Fruit fly (Drosophila melanogaster) whole organism, embryonic: ENCODE data around the gene Tbca.

Experiments
- CG10267 ChIP-seq: fragments of 200-800 bp; sonication (Bioruptor generic); optimal IDR thresholded peaks from 2 replicates; lab custom pipeline; 2018; ENCODE audit warnings: missing biosample characterization, mild to moderate bottlenecking, missing genetic modification characterization, moderate library complexity
- CG11398 ChIP-seq: fragments of 200-800 bp; sonication (Bioruptor generic); optimal IDR thresholded peaks from 2 replicates; lab custom pipeline; 2016; ENCODE audit warnings: missing biosample characterization, missing genetic modification characterization
- CG13296 ChIP-seq: fragments of 200-800 bp; sonication (Bioruptor generic); optimal IDR thresholded peaks from 3 replicates; lab custom pipeline; 2018; ENCODE audit warnings: missing biosample characterization, mild to moderate bottlenecking, missing genetic modification characterization
- CG15696 ChIP-seq: fragments of 200-800 bp; sonication (Bioruptor generic); optimal IDR thresholded peaks from 2 replicates; lab custom pipeline; 2019; ENCODE audit warnings: missing biosample characterization, mild to moderate bottlenecking, missing genetic modification characterization, moderate library complexity
- CG16813 ChIP-seq: fragments of 200-800 bp; sonication (Bioruptor generic); IDR thresholded peaks from 3 replicates; pipeline ENCODE4 v1.3.6; 2022; ENCODE audit warnings: missing biosample characterization, missing genetic modification characterization; ENCODE audit not compliant: partially characterized antibody
- CG31388 ChIP-seq: fragments of 200-800 bp; sonication (Bioruptor generic); optimal IDR thresholded peaks from 2 replicates; lab custom pipeline; 2016; ENCODE audit warnings: missing biosample characterization, missing genetic modification characterization
- CG33557 ChIP-seq: fragments of 200-800 bp; sonication (Bioruptor generic); optimal IDR thresholded peaks from 2 replicates; lab custom pipeline; 2019; ENCODE audit warnings: missing biosample characterization, mild to moderate bottlenecking, missing genetic modification characterization, moderate library complexity
- CG34422 ChIP-seq: fragments of 200-800 bp; sonication (Bioruptor generic); IDR thresholded peaks from 3 replicates; pipeline ENCODE4 v1.3.6; 2022; ENCODE audit warnings: missing biosample characterization, missing genetic modification characterization
- CG3847 ChIP-seq: fragments of 200-800 bp; sonication (Bioruptor generic); IDR thresholded peaks from 2 replicates; pipeline ENCODE4 v1.3.6; 2022; ENCODE audit warnings: missing biosample characterization, missing genetic modification characterization
- CG4360 ChIP-seq: fragments of 200-800 bp; sonication (Bioruptor generic); IDR thresholded peaks from 2 replicates; pipeline ENCODE4 v1.3.6; 2022; ENCODE audit warnings: missing biosample characterization, missing genetic modification characterization
- CG5180 ChIP-seq: fragments of 200-800 bp; sonication (Bioruptor generic); optimal IDR thresholded peaks from 3 replicates; lab custom pipeline; 2017; ENCODE audit warnings: missing biosample characterization, missing genetic modification characterization, mild to moderate bottlenecking, moderate library complexity, missing genetic modification reagents
- CG6791 ChIP-seq: fragments of 200-800 bp; sonication (Bioruptor generic); IDR thresholded peaks from 3 replicates; pipeline ENCODE4 v1.3.6; 2022; ENCODE audit warnings: missing biosample characterization, missing genetic modification characterization; ENCODE audit not compliant: partially characterized antibody
- CG9797 ChIP-seq: fragments of 200-800 bp; sonication (Bioruptor generic); optimal IDR thresholded peaks from 3 replicates; lab custom pipeline; 2018; ENCODE audit warnings: missing biosample characterization, mild to moderate bottlenecking, missing genetic modification characterization
- CoRest ChIP-seq: fragments of 200-800 bp; sonication (Bioruptor generic); optimal IDR thresholded peaks from 3 replicates; lab custom pipeline; 2018; ENCODE audit warnings: missing biosample characterization, mild to moderate bottlenecking, missing genetic modification characterization, moderate library complexity
- Deaf1 ChIP-seq: fragments of 200-800 bp; optimal IDR thresholded peaks from 3 replicates; lab custom pipeline; 2019; ENCODE audit warnings: missing biosample characterization, mild to moderate bottlenecking, missing genetic modification characterization, moderate library complexity
- Dek ChIP-seq: fragments of 200-800 bp; sonication (Bioruptor generic); optimal IDR thresholded peaks from 3 replicates; lab custom pipeline; 2019; ENCODE audit warnings: missing biosample characterization, mild to moderate bottlenecking, missing genetic modification characterization, moderate library complexity
- Drgx ChIP-seq: fragments of 200-800 bp; sonication (Bioruptor generic); IDR thresholded peaks from 2 replicates; pipeline ENCODE4 v1.3.6; 2022; ENCODE audit warnings: missing biosample characterization, missing genetic modification characterization
- HLH4C ChIP-seq: fragments of 200-800 bp; sonication (Bioruptor generic); IDR thresholded peaks from 3 replicates; pipeline ENCODE4 v1.3.6; 2022; ENCODE audit warnings: missing biosample characterization, missing genetic modification characterization; ENCODE audit not compliant: partially characterized antibody
- HLH54F ChIP-seq: fragments of 200-800 bp; sonication (Bioruptor generic); optimal IDR thresholded peaks from 3 replicates; lab custom pipeline; 2016; ENCODE audit warnings: missing biosample characterization, missing genetic modification characterization
- Hsf ChIP-seq: fragments of 200-800 bp; sonication (Bioruptor generic); optimal IDR thresholded peaks from 3 replicates; lab custom pipeline; 2016; ENCODE audit warnings: missing biosample characterization, missing genetic modification characterization
- Lim3 ChIP-seq: fragments of 200-800 bp; sonication (Bioruptor generic); IDR thresholded peaks from 2 replicates; pipeline ENCODE4 v1.3.6; 2022; ENCODE audit warnings: missing biosample characterization, missing genetic modification characterization
- Myb ChIP-seq: fragments of 200-800 bp; sonication (Bioruptor generic); optimal IDR thresholded peaks from 2 replicates; lab custom pipeline; 2016; ENCODE audit warnings: missing biosample characterization, missing genetic modification characterization
- Pdp1 ChIP-seq, 2 experiments: fragments of 200-800 bp; sonication (Bioruptor generic); optimal IDR thresholded peaks; 3 replicates each; lab custom pipeline; 2016; ENCODE audit warnings: missing biosample characterization in 2 of 2, missing genetic modification characterization in 2 of 2, mild to moderate bottlenecking in 1 of 2, moderate library complexity in 1 of 2
- ash1 ChIP-seq: fragments of 200-800 bp; sonication (Bioruptor generic); optimal IDR thresholded peaks from 2 replicates; lab custom pipeline; 2018; ENCODE audit warnings: missing biosample characterization, mild to moderate bottlenecking, missing genetic modification characterization
- ato ChIP-seq: fragments of 200-800 bp; sonication (Bioruptor generic); IDR thresholded peaks from 2 replicates; pipeline ENCODE4 v1.3.6; 2022; ENCODE audit warnings: missing biosample characterization, missing genetic modification characterization; ENCODE audit not compliant: partially characterized antibody
- bsh ChIP-seq, 2 experiments: fragments of 200-800 bp; sonication (Bioruptor generic); optimal IDR thresholded peaks; 2 replicates each; lab custom pipeline; 2017 to 2018; ENCODE audit warnings: mild to moderate bottlenecking in 2 of 2, missing biosample characterization in 2 of 2, missing genetic modification characterization in 2 of 2, moderate library complexity in 1 of 2
- btn ChIP-seq: fragments of 200-800 bp; sonication (Bioruptor generic); optimal IDR thresholded peaks from 2 replicates; lab custom pipeline; 2016; ENCODE audit warnings: missing biosample characterization, missing genetic modification characterization
- croc ChIP-seq: fragments of 200-800 bp; sonication (Bioruptor generic); conservative IDR thresholded peaks from 3 replicates; pipeline ENCODE4 v1.3.6; 2022; ENCODE audit warnings: missing biosample characterization, missing genetic modification characterization
- dpn ChIP-seq, 2 experiments: fragments of 200-800 bp; sonication (Bioruptor generic); optimal IDR thresholded peaks; 3 replicates each; lab custom pipeline; 2016; ENCODE audit warnings: missing biosample characterization in 2 of 2, missing genetic modification characterization in 2 of 2
- gcm2 ChIP-seq: fragments of 200-800 bp; sonication (Bioruptor generic); optimal IDR thresholded peaks from 2 replicates; lab custom pipeline; 2016; ENCODE audit warnings: missing biosample characterization, missing genetic modification characterization
- jing ChIP-seq: fragments of 200-800 bp; sonication (Bioruptor generic); optimal IDR thresholded peaks from 2 replicates; lab custom pipeline; 2018; ENCODE audit warnings: missing biosample characterization, mild to moderate bottlenecking, missing genetic modification characterization
- kah ChIP-seq: fragments of 200-800 bp; sonication (Bioruptor generic); optimal IDR thresholded peaks from 2 replicates; lab custom pipeline; 2018; ENCODE audit warnings: missing biosample characterization, mild to moderate bottlenecking, missing genetic modification characterization
- rib ChIP-seq: fragments of 200-800 bp; sonication (Bioruptor generic); IDR thresholded peaks from 2 replicates; pipeline ENCODE4 v1.3.6; 2022; ENCODE audit warnings: missing biosample characterization, missing genetic modification characterization
- scrt ChIP-seq: fragments of 200-800 bp; sonication (Bioruptor generic); optimal IDR thresholded peaks from 2 replicates; lab custom pipeline; 2018; ENCODE audit warnings: missing biosample characterization, mild to moderate bottlenecking, missing genetic modification characterization, moderate library complexity
- sisA ChIP-seq: fragments of 200-800 bp; sonication (Bioruptor generic); IDR thresholded peaks from 2 replicates; pipeline ENCODE4 v1.3.6; 2022; ENCODE audit warnings: missing biosample characterization, missing genetic modification characterization
- stwl ChIP-seq: fragments of 200-800 bp; sonication (Bioruptor generic); optimal IDR thresholded peaks from 3 replicates; lab custom pipeline; 2018; ENCODE audit warnings: missing biosample characterization, mild to moderate bottlenecking, missing genetic modification characterization, moderate library complexity
- sug ChIP-seq: fragments of 200-800 bp; optimal IDR thresholded peaks from 2 replicates; lab custom pipeline; 2019; ENCODE audit warnings: missing biosample characterization, mild to moderate bottlenecking, missing genetic modification characterization, moderate library complexity
- tna ChIP-seq: fragments of 200-800 bp; sonication (Bioruptor generic); IDR thresholded peaks from 2 replicates; pipeline ENCODE4 v1.3.6; 2022; ENCODE audit warnings: missing biosample characterization, missing genetic modification characterization; ENCODE audit not compliant: partially characterized antibody
- toy ChIP-seq: fragments of 200-800 bp; sonication (Bioruptor generic); IDR thresholded peaks from 2 replicates; pipeline ENCODE4 v1.3.6; 2022; ENCODE audit warnings: missing biosample characterization, missing genetic modification characterization
- vnd ChIP-seq: fragments of 200-800 bp; sonication (Bioruptor generic); IDR thresholded peaks from 3 replicates; pipeline ENCODE4 v1.3.6; 2022; ENCODE audit warnings: missing biosample characterization, missing genetic modification characterization; ENCODE audit not compliant: partially characterized antibody
- z ChIP-seq: fragments of 200-800 bp; sonication (Bioruptor generic); IDR thresholded peaks from 3 replicates; pipeline ENCODE4 v1.3.6; 2022; ENCODE audit warnings: missing biosample characterization, missing genetic modification characterization
- zf30C ChIP-seq: fragments of 200-800 bp; sonication (Bioruptor generic); optimal IDR thresholded peaks from 3 replicates; lab custom pipeline; 2018; ENCODE audit warnings: missing biosample characterization, mild to moderate bottlenecking, missing genetic modification characterization

Tbca gene

dm6 chr3R:31764672-31765071 lies 21.4 kb downstream of the Tbca start, which contains the start of gene CG2150:
Gene CG2150 (minus strand): TSS chr3R:31764772.
- TF ChIP-seq Myb (no peak), CG4360 (no peak), jing (GFP tag; lab: Kevin White, UChicago) (no peak), CG10267 (tag; lab: Kevin White, UChicago) (no peak), z (GFP tag; lab: Robert Waterston, UW) (peak; percentile 45; the same call in 1 of the 3 replicates), scrt (GFP tag; lab: Kevin White, UChicago) (no peak), CG13296 (GFP tag; lab: Kevin White, UChicago) (no peak), btn (no peak), sisA (GFP tag; lab: Robert Waterston, UW) (no peak), CG15696 (no peak), CG3847 (GFP tag; lab: Robert Waterston, UW) (no peak), CoRest (no peak), tna (GFP tag; lab: Robert Waterston, UW) (no peak), dpn (GFP tag; optimal IDR thresholded peaks at IDR 0.05; lab: Kevin White, UChicago) (no peak), Deaf1 (tag; lab: Kevin White, UChicago) (peak; percentile 55)

dm6 chr3R:31765145-31765544 lies 21.9 kb downstream of the Tbca start:
- TF ChIP-seq CG11398: no peak
- TF ChIP-seq CG5180 (GFP tag; lab: Kevin White, UChicago): no peak

- peak in 1 of 2 experiments; percentile 24 for TF ChIP-seq bsh (GFP tag; optimal IDR thresholded peaks at IDR 0.05; lab: Kevin White, UChicago)
- TF ChIP-seq Lim3 (GFP tag; lab: Robert Waterston, UW): no peak
- no peak for TF ChIP-seq kah (GFP tag; lab: Kevin White, UChicago)
- peak in 1 of 2 experiments; percentile 4 for TF ChIP-seq Pdp1 (GFP tag; optimal IDR thresholded peaks at IDR 0.05; lab: Kevin White, UChicago)
- no peak for TF ChIP-seq rib (GFP tag; lab: Robert Waterston, UW)
These were observed 24.2 kb downstream of the Tbca start for dm6 chr3R:31767528-31767927.

- no peak for TF ChIP-seq toy (GFP tag; lab: Robert Waterston, UW)
- no peak for TF ChIP-seq zf30C (GFP tag; lab: Kevin White, UChicago)
- TF ChIP-seq ato (GFP tag; lab: Robert Waterston, UW): no peak
- peak in 1 of 2 experiments; percentile 46 for TF ChIP-seq bsh (GFP tag; optimal IDR thresholded peaks at IDR 0.05; lab: Kevin White, UChicago)
- TF ChIP-seq CG6791 (GFP tag; lab: Robert Waterston, UW): 0 out of 3 replicates have a peak, but pooled peaks have one; percentile 42
- peak; percentile 86 for TF ChIP-seq Drgx (GFP tag; lab: Robert Waterston, UW)
- TF ChIP-seq, all 482 proteins: peak for 3
These were observed 24.9 kb downstream of the Tbca start for dm6 chr3R:31768198-31768597.

dm6 chr3R:31771790-31772576 lies 28.7 kb downstream of the Tbca start, which contains the start of the genes betaGlu and sip3:
Gene betaGlu (minus strand): TSS chr3R:31771848.
Gene sip3 (plus strand): TSS chr3R:31772219.
- no peak for TF ChIP-seq CG34422
- peak; percentile 52 for TF ChIP-seq CG9797 (GFP tag; lab: Kevin White, UChicago)
- TF ChIP-seq vnd (GFP tag; lab: Robert Waterston, UW): peak; percentile 89
- TF ChIP-seq CG11398: no peak
- peak; percentile 20 for TF ChIP-seq sug (tag; lab: Kevin White, UChicago)
- TF ChIP-seq Hsf: peak; percentile 13
- TF ChIP-seq HLH54F (GFP tag; lab: Kevin White, UChicago): no peak
- TF ChIP-seq Dek: peak; percentile 27
- TF ChIP-seq croc (GFP tag; lab: Robert Waterston, UW): no peak
- TF ChIP-seq CG33557 (GFP tag; lab: Kevin White, UChicago): peak; percentile 8
- no peak for TF ChIP-seq CG31388
- peak; percentile 91 for TF ChIP-seq CG16813 (GFP tag; lab: Robert Waterston, UW)
- peak; percentile 49 for TF ChIP-seq stwl (tag; lab: Kevin White, UChicago)
- TF ChIP-seq gcm2 (GFP tag; lab: Kevin White, UChicago): no peak
- peak; percentile 93 for TF ChIP-seq HLH4C
- TF ChIP-seq ash1 (GFP tag; lab: Kevin White, UChicago): no peak
